Worm (Caenorhabditis elegans) whole organism, L4/young adult: Measurements from ENCODE around the gene ZK596.2.

Experiments used
- W03F9.2 ChIP-seq: fragments of 150-350 bp; optimal IDR thresholded peaks from 2 replicates; lab custom pipeline; 2014; ENCODE audit warnings: missing biosample characterization, missing genetic modification characterization
- dao-5 ChIP-seq: sonication (generic microtip); optimal IDR thresholded peaks from 2 replicates; lab custom pipeline; 2016; ENCODE audit warnings: missing genotype, missing genetic modification characterization, moderate library complexity, missing compliant biosample characterization

ce11 chrIV:10900083-10900482, 9.0 kb downstream of the ZK596.2 start, which contains the start of gene srlf-30:
- TF ChIP-seq dao-5 (tag; lab: Kevin White, UChicago) = no peak
- no peak for TF ChIP-seq W03F9.2 (tag; lab: Kevin White, UChicago)
